Fruit fly (Drosophila melanogaster): Measurements from ENCODE around the gene CG11037.

CG11037 gene

DNA sequence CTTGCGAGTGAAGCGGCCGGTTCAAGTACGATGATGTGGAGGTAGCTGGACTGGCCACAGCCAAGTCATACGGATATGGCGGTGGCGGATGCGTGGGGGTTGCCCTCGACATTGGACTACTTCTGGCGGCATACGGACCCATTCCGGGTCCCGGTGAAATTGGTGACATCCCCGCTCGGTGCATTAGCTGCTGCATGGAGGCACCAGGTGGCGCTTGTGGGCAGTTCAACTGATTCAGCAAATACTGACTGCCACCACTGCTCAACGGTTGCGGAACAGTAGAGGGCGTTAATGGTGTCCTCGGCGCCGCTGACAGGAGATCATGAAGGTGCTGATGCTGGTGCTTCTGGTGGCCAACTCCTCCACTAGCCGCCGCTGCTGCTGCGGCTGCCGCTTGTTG, 38.5 kb upstream of the CG11037 start:
- TF ChIP-seq EcR (GFP tag; optimal IDR thresholded peaks at IDR 0.05) = no peak
- no peak for TF ChIP-seq CG32121 (GFP tag; IDR thresholded peaks at IDR 0.05)
- TF ChIP-seq CG34367 (tag; optimal IDR thresholded peaks at IDR 0.05) = no peak
- no peak for TF ChIP-seq Snoo (tag; optimal IDR thresholded peaks at IDR 0.05)
- no peak for TF ChIP-seq CG8159 (tag; optimal IDR thresholded peaks at IDR 0.05)
- no peak for TF ChIP-seq CG12605 (GFP tag; IDR thresholded peaks at IDR 0.05)
- TF ChIP-seq CG14655 (GFP tag; optimal IDR thresholded peaks at IDR 0.05) = no peak
- no peak for TF ChIP-seq Pif1A (GFP tag; optimal IDR thresholded peaks at IDR 0.05)
- TF ChIP-seq Pif1B (GFP tag; optimal IDR thresholded peaks at IDR 0.05) = no peak
- TF ChIP-seq fd96Ca (GFP tag; IDR thresholded peaks at IDR 0.05) = no peak
- no peak for TF ChIP-seq D1 (tag; optimal IDR thresholded peaks at IDR 0.05)
- TF ChIP-seq CG10348 (GFP tag; IDR thresholded peaks at IDR 0.05) = no peak
- TF ChIP-seq CG4496 (GFP tag; IDR thresholded peaks at IDR 0.05) = no peak
- TF ChIP-seq CG9948 (tag; optimal IDR thresholded peaks at IDR 0.05) = no peak
- no peak for TF ChIP-seq CG15710 (tag; optimal IDR thresholded peaks at IDR 0.05)

DNA sequence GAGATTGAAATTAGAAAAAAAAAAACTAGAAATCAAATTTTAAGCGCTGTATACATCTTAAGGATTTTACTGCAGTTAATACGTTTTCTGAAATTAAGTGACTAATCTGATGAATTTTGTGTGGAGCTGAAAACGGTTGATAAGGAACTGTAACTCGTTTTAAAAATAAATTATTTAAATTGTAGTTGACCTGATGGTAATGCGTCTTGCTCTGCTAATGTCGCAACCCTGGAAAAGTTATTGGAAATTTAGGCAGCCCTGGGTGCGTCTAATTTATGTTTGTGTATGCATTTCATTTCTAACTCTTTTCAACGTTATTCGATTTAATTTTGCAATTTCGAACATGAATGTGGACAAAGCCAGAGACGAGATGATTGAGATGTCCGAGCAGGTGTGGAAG, 30.2 kb upstream of the CG11037 start, which contains the start of gene CG12984:
Gene CG12984 (plus strand): TSS at position 301 of the 400 bp plus-strand sequence.
- TF ChIP-seq D1 (tag; optimal IDR thresholded peaks at IDR 0.05) = no peak
- TF ChIP-seq Snoo (tag; optimal IDR thresholded peaks at IDR 0.05) = no peak
- no peak for TF ChIP-seq Pif1B (GFP tag; optimal IDR thresholded peaks at IDR 0.05)
- TF ChIP-seq CG13204 (GFP tag; optimal IDR thresholded peaks at IDR 0.05) = no peak
- TF ChIP-seq EcR (GFP tag; optimal IDR thresholded peaks at IDR 0.05) = no peak

DNA sequence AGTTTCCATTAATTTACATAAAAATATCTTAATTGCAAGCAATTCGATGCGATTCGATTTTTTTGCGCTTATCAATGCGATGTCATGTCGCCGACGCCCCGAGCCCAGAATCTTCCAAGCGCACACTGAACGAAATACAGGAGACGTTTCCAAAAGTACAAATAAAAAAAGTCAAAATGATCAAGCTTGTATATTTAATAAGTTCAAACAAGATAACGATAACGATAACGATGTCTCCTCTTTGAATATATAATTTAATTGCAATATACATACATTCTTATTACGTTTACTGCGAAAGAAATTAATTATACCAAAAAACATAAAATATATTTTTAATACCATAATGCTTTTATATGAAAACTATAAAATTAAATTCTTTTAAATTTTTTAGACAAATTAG, 29.0 kb upstream of the CG11037 start:
- TF ChIP-seq EcR (GFP tag; optimal IDR thresholded peaks at IDR 0.05) (no peak), CG10348 (GFP tag; IDR thresholded peaks at IDR 0.05) (no peak), CG34367 (tag; optimal IDR thresholded peaks at IDR 0.05) (peak; percentile 67), CG8301 (tag; optimal IDR thresholded peaks at IDR 0.05) (no peak), Pif1B (GFP tag; optimal IDR thresholded peaks at IDR 0.05) (peak; percentile 48), fd96Ca (GFP tag; IDR thresholded peaks at IDR 0.05) (no peak), CG13204 (GFP tag; optimal IDR thresholded peaks at IDR 0.05) (no peak), CG17806 (tag; optimal IDR thresholded peaks at IDR 0.05) (peak; percentile 69), Pif1A (GFP tag; optimal IDR thresholded peaks at IDR 0.05) (no peak), D1 (tag; optimal IDR thresholded peaks at IDR 0.05) (peak; percentile 65), CG9948 (tag; optimal IDR thresholded peaks at IDR 0.05) (peak; percentile 70), CG8159 (tag; optimal IDR thresholded peaks at IDR 0.05) (peak; percentile 83), CG15710 (tag; optimal IDR thresholded peaks at IDR 0.05) (peak; percentile 71), CG12605 (GFP tag; IDR thresholded peaks at IDR 0.05) (no peak), Snoo (tag; optimal IDR thresholded peaks at IDR 0.05) (peak; percentile 38), CG4496 (GFP tag; IDR thresholded peaks at IDR 0.05) (no peak), gl (tag; optimal IDR thresholded peaks at IDR 0.05) (no peak)

DNA sequence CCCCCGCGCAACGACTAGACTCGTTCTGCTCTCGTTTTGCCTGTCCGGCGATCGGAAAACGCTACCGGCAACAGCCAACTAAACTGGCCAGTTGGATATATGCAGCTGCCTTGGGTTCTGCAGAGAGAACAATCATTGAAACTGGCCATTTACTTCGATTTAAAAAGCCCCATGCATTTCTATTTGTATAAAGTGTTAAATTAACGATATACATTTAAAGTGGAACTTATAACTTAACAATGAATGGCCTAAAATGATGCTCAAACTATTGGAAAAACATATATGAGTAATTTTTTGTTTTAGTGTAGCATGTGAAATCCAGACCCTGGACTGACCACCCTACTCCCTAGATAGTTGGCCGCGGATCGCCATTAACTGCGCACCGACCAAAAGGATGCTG, 27.7 kb upstream of the CG11037 start:
- peak; percentile 87 for TF ChIP-seq CG14655 (GFP tag; optimal IDR thresholded peaks at IDR 0.05)
- TF ChIP-seq Pif1B (GFP tag; optimal IDR thresholded peaks at IDR 0.05) = peak; percentile 63
- TF ChIP-seq CG10348 (GFP tag; IDR thresholded peaks at IDR 0.05) = no peak
- peak; percentile 71 for TF ChIP-seq gl (tag; optimal IDR thresholded peaks at IDR 0.05)
- TF ChIP-seq rn (GFP tag; IDR thresholded peaks at IDR 0.05) = no peak; the same call in 1 of the 2 replicates
- TF ChIP-seq Snoo (tag; optimal IDR thresholded peaks at IDR 0.05) = no peak
- TF ChIP-seq CG12605 (GFP tag; IDR thresholded peaks at IDR 0.05) = peak; percentile 39; the same call in 1 of the 2 replicates
- TF ChIP-seq CG8159 (tag; optimal IDR thresholded peaks at IDR 0.05) = peak; percentile 83
- 0 out of 3 replicates have a peak, but pooled peaks have one; percentile 45 for TF ChIP-seq fd96Ca (GFP tag; IDR thresholded peaks at IDR 0.05)
- TF ChIP-seq EcR (GFP tag; optimal IDR thresholded peaks at IDR 0.05) = no peak
- peak; percentile 81 for TF ChIP-seq CG8301 (tag; optimal IDR thresholded peaks at IDR 0.05)
- TF ChIP-seq CG32121 (GFP tag; IDR thresholded peaks at IDR 0.05) = no peak
- TF ChIP-seq CG13204 (GFP tag; optimal IDR thresholded peaks at IDR 0.05) = peak; percentile 55
- peak; percentile 74 for TF ChIP-seq Pif1A (GFP tag; optimal IDR thresholded peaks at IDR 0.05)
- TF ChIP-seq CG4496 (GFP tag; IDR thresholded peaks at IDR 0.05) = peak; percentile 73; the same call in 2 of the 3 replicates
- TF ChIP-seq CG17806 (tag; optimal IDR thresholded peaks at IDR 0.05) = peak; percentile 91
- TF ChIP-seq D1 (tag; optimal IDR thresholded peaks at IDR 0.05) = peak; percentile 60
- peak; percentile 72 for TF ChIP-seq CG15710 (tag; optimal IDR thresholded peaks at IDR 0.05)
- peak; percentile 56 for TF ChIP-seq Ets98B (GFP tag; IDR thresholded peaks at IDR 0.05)
- TF ChIP-seq CG9948 (tag; optimal IDR thresholded peaks at IDR 0.05) = peak; percentile 87
- TF ChIP-seq CG34367 (tag; optimal IDR thresholded peaks at IDR 0.05) = peak; percentile 81

DNA sequence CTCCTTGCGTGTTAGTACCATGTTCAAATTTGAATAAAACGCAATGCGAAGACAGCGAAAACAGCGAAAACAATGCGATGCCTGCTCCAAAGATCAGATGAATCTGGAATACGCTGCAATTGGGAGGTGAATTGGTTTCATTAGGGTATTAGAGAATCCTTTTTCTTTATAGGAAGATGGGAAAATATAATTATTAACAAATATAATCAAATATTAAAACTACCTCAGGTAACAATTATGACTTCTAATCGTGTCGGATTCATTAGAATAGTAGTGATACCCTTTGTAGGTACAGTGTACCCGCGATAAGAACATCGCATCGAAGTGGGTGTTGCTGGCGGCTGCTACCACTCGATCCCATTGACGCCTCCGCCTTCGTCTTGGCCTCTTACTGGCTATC, 26.7 kb upstream of the CG11037 start:
- no peak for TF ChIP-seq EcR (GFP tag; optimal IDR thresholded peaks at IDR 0.05)
- peak; percentile 53 for TF ChIP-seq CG15710 (tag; optimal IDR thresholded peaks at IDR 0.05)
- TF ChIP-seq Snoo (tag; optimal IDR thresholded peaks at IDR 0.05) = no peak
- no peak for TF ChIP-seq CG32121 (GFP tag; IDR thresholded peaks at IDR 0.05)
- TF ChIP-seq rn (GFP tag; IDR thresholded peaks at IDR 0.05) = no peak
- TF ChIP-seq CG4496 (GFP tag; IDR thresholded peaks at IDR 0.05) = no peak
- TF ChIP-seq Pif1B (GFP tag; optimal IDR thresholded peaks at IDR 0.05) = no peak
- TF ChIP-seq CG17806 (tag; optimal IDR thresholded peaks at IDR 0.05) = peak; percentile 58
- TF ChIP-seq CG8159 (tag; optimal IDR thresholded peaks at IDR 0.05) = peak; percentile 59
- TF ChIP-seq CG9948 (tag; optimal IDR thresholded peaks at IDR 0.05) = peak; percentile 60
- TF ChIP-seq CG13204 (GFP tag; optimal IDR thresholded peaks at IDR 0.05) = no peak
- no peak for TF ChIP-seq Pif1A (GFP tag; optimal IDR thresholded peaks at IDR 0.05)
- TF ChIP-seq CG10348 (GFP tag; IDR thresholded peaks at IDR 0.05) = no peak
- TF ChIP-seq CG34367 (tag; optimal IDR thresholded peaks at IDR 0.05) = peak; percentile 47
- peak; percentile 73 for TF ChIP-seq CG14655 (GFP tag; optimal IDR thresholded peaks at IDR 0.05)
- TF ChIP-seq gl (tag; optimal IDR thresholded peaks at IDR 0.05) = no peak
- TF ChIP-seq Ets98B (GFP tag; IDR thresholded peaks at IDR 0.05) = no peak
- no peak for TF ChIP-seq CG12605 (GFP tag; IDR thresholded peaks at IDR 0.05)
- peak; percentile 45 for TF ChIP-seq CG8301 (tag; optimal IDR thresholded peaks at IDR 0.05)
- TF ChIP-seq fd96Ca (GFP tag; IDR thresholded peaks at IDR 0.05) = no peak
- TF ChIP-seq D1 (tag; optimal IDR thresholded peaks at IDR 0.05) = no peak
